Worm (Caenorhabditis elegans): ENCODE measurements around the gene srw-7.

srw-7 gene

DNA sequence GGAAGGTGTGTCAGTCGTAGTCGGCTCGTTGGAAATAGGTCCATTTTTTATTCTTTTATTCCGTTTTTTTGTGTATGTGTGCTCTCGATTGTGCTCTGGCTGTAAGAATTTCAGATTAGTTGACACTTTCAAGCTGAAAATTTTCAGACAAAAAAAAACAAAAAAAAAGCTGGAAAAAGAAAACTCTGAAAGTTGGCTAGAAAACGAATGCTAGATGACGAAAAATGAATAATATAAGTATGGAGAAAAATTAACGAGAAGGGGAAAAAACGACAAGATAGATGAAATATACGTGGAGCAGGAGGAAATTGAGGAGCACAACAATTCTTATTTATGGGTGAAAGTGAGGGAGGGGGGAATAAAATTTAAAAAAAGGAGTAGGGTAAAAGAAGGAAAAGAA lies 25.6 kb downstream of the srw-7 start, which contains the start of gene H10D18.5:
Gene H10D18.5 (minus strand): TSS at position 101 of the 400 bp plus-strand sequence.
- TF ChIP-seq flt-1 (GFP tag; IDR thresholded peaks at IDR 0.05) (no peak), ztf-29 (GFP tag; IDR thresholded peaks at IDR 0.05) (no peak), med-1 (GFP tag; optimal IDR thresholded peaks at IDR 0.05; ENCODE audit: insufficient read depth) (no peak)

DNA sequence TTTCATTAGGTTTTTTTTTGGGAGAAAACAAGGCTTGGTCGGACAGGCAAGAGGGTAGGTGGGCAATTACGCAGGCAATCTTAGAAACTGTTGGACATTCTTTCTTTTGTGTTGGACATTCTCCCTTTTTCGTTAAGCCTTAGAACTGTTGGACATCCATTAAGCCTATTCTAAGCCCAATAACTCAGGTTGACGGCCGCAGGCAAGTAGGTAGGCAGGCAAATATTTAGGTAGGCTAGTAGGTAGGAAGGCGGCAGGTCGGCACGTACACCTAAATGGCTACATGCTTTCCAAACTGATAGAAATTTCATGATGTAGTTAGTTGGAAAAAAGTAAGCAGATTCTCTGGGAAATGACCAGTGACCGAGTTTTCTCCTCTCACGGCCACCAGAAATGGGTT lies 26.0 kb downstream of the srw-7 start:
- TF ChIP-seq klf-2 (GFP tag; conservative IDR thresholded peaks at IDR 0.05) (no peak), ztf-29 (GFP tag; IDR thresholded peaks at IDR 0.05) (no peak), ztf-23 (GFP tag; IDR thresholded peaks at IDR 0.05) (no peak), tab-1 (GFP tag; IDR thresholded peaks at IDR 0.05) (no peak), T22C8.4 (GFP tag; IDR thresholded peaks at IDR 0.05) (no peak), cog-1 (tag; optimal IDR thresholded peaks at IDR 0.05) (no peak), med-1 (GFP tag; optimal IDR thresholded peaks at IDR 0.05; ENCODE audit: insufficient read depth) (no peak), ref-1 (GFP tag; conservative IDR thresholded peaks at IDR 0.05) (no peak), flt-1 (GFP tag; IDR thresholded peaks at IDR 0.05) (no peak)

DNA sequence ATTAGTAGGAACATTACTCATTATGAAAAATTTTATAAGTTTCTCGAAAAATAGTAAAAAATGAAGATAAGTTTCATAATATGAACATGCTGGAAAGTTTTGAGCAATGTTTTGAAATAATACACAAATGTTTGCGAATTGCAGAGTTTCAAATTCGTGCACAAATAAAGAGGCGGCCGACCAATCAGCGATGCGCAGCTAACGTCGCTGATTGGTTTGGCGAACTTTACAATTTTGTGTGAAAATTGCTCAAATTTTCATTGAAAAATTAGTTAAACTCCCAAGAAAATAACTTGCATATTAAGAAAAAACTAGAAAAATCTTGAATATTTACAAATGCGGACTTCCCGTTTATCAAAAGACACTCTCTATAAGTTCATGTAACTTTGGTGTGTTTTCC lies 26.6 kb downstream of the srw-7 start:
- TF ChIP-seq ztf-23 (GFP tag; IDR thresholded peaks at IDR 0.05): no peak
- no peak for TF ChIP-seq ztf-29 (GFP tag; IDR thresholded peaks at IDR 0.05)
- no peak for TF ChIP-seq ref-1 (GFP tag; conservative IDR thresholded peaks at IDR 0.05)
- TF ChIP-seq flt-1 (GFP tag; IDR thresholded peaks at IDR 0.05): no peak

DNA sequence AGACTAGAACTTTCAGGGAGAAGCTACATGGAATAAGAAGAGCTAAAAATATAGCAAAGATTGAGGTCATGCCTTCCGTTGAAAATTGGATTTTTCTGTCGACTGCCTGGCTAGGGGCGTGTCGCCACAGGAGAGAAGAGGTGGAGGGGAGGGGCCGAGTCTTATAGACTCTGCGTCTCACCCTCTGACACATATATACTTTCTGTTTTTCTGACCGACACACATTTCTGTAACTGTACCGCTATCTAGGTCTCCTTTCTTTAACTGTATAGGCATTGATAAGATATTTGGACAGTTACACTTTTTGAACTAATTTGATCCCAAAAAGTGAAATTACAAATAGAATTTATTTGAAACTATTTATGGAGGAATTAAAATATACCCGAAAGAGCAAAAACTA lies 35.4 kb downstream of the srw-7 start:
- TF ChIP-seq med-1 (GFP tag; optimal IDR thresholded peaks at IDR 0.05; ENCODE audit: insufficient read depth) (no peak), ztf-29 (GFP tag; IDR thresholded peaks at IDR 0.05) (no peak), cog-1 (tag; optimal IDR thresholded peaks at IDR 0.05) (no peak), ref-1 (GFP tag; conservative IDR thresholded peaks at IDR 0.05) (no peak), T22C8.4 (GFP tag; IDR thresholded peaks at IDR 0.05) (no peak), ztf-23 (GFP tag; IDR thresholded peaks at IDR 0.05) (no peak), tab-1 (GFP tag; IDR thresholded peaks at IDR 0.05) (no peak), flt-1 (GFP tag; IDR thresholded peaks at IDR 0.05) (no peak), klf-2 (GFP tag; conservative IDR thresholded peaks at IDR 0.05) (no peak)

DNA sequence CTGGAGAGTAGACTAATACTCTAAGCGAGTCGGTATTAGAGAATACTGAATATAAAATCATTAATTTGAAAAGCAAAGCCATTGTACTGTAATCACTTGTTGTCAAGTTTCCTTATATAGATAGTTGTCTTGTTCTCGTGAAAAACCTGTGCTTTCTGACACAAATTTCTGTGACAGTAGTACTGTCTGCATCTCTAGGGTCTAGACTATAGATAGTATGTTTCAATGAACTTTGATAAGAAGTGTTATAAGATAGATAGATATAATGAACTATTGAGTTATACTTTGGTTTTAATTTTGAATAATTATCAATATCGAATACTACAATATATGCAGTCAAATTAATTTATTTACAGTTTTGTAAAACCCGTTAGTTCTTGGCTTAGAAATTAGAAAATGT lies 37.9 kb downstream of the srw-7 start, which contains the start of gene ugt-32:
Gene ugt-32 (minus strand): TSS at position 82 of the 400 bp plus-strand sequence.
- no peak for TF ChIP-seq T22C8.4 (GFP tag; IDR thresholded peaks at IDR 0.05)
- TF ChIP-seq ztf-29 (GFP tag; IDR thresholded peaks at IDR 0.05): no peak
- no peak for TF ChIP-seq med-1 (GFP tag; optimal IDR thresholded peaks at IDR 0.05; ENCODE audit: insufficient read depth)
- no peak for TF ChIP-seq cog-1 (tag; optimal IDR thresholded peaks at IDR 0.05)
- no peak for TF ChIP-seq ztf-23 (GFP tag; IDR thresholded peaks at IDR 0.05)

DNA sequence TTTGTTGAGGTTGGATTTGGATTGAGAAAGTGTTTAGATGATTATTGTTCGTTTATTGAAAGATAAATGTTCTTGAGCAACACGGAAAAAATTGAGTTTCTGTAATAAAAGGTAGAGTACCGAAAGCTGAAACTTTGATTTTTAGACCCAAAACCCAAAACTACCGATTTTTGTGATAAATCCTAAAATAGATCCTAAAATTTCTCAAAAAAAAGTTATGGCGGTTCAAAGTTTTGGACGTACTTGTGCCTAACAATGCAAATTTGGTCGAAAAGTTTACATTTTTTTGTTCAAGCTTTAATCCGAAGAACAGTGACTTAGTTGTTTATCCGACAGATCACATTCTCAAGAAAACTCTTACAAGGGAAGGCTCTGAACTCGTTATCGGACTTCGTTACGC lies 41.2 kb downstream of the srw-7 start, which contains the start of gene nhr-185:
Gene nhr-185 (minus strand): TSS at position 101 of the 400 bp plus-strand sequence.
- TF ChIP-seq ztf-29 (GFP tag; IDR thresholded peaks at IDR 0.05) (no peak), med-1 (GFP tag; optimal IDR thresholded peaks at IDR 0.05; ENCODE audit: insufficient read depth) (no peak), T22C8.4 (GFP tag; IDR thresholded peaks at IDR 0.05) (no peak), tab-1 (GFP tag; IDR thresholded peaks at IDR 0.05) (no peak), klf-2 (GFP tag; conservative IDR thresholded peaks at IDR 0.05) (no peak), ref-1 (GFP tag; conservative IDR thresholded peaks at IDR 0.05) (no peak), cog-1 (tag; optimal IDR thresholded peaks at IDR 0.05) (no peak), ztf-23 (GFP tag; IDR thresholded peaks at IDR 0.05) (no peak), flt-1 (GFP tag; IDR thresholded peaks at IDR 0.05) (no peak)

DNA sequence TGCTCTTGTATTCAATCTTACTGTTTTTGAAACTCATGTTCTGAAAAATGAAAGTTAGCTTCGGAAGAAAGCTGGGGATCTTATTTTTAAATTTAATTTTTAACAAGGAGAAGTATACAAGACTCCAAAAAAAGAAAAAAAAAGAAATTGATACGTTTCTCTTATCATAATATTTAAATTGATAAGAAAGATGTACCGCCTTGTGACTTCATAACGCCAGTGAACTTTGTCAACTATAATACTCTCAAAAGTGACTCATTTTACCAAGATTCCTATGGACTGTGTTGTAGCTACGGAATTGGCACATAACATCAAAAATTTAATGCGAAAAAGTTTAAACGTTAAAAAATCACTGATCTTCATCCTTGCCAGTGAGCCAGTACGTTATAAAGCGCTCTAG lies 45.7 kb downstream of the srw-7 start:
- TF ChIP-seq cog-1 (tag; optimal IDR thresholded peaks at IDR 0.05) (no peak), ztf-29 (GFP tag; IDR thresholded peaks at IDR 0.05) (no peak), tab-1 (GFP tag; IDR thresholded peaks at IDR 0.05) (no peak), flt-1 (GFP tag; IDR thresholded peaks at IDR 0.05) (no peak)

DNA sequence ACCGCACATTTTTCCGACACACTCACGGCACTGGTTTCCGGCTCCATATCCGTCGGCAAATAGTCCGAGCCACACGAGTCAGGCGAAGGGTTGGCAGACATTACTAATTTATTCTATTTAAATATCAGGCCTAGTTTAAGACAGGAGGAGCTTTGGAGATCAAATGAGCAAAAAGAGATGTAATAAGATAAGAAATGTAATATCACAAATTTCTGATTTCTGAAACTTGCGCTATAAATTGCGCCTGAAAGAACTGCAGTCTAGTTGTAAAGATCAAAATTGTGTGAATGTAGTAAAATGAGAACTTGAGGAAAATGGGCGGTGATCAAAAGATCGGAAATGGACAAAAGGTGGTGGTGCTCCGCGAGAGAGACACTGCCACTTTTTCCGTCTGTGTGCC lies 48.8 kb downstream of the srw-7 start, which contains the start of gene nhr-186:
Gene nhr-186 (minus strand): TSS at position 101 of the 400 bp plus-strand sequence.
- TF ChIP-seq ref-1 (GFP tag; conservative IDR thresholded peaks at IDR 0.05) (no peak), ztf-23 (GFP tag; IDR thresholded peaks at IDR 0.05) (no peak), cog-1 (tag; optimal IDR thresholded peaks at IDR 0.05) (no peak), med-1 (GFP tag; optimal IDR thresholded peaks at IDR 0.05; ENCODE audit: insufficient read depth) (no peak), tab-1 (GFP tag; IDR thresholded peaks at IDR 0.05) (no peak), klf-2 (GFP tag; conservative IDR thresholded peaks at IDR 0.05) (no peak), flt-1 (GFP tag; IDR thresholded peaks at IDR 0.05) (no peak), ztf-29 (GFP tag; IDR thresholded peaks at IDR 0.05) (no peak)

DNA sequence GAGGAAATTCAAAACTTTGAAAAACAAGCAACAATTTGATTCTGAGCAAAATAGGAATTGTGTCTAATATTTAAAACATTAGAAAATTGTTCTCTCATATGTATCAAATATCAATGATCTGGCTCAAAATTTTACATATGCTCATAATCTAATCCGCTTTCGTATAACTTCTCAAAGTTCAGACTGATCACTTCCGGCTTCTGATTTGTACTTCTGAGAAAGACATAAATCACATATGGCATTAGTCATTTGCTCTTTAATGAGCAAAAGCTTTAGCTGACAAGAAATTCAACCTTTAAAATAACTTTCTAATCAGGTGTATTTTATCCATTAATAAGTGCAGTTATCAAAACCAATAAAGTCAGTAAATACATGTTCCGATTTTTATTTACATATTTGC lies 49.9 kb downstream of the srw-7 start:
- TF ChIP-seq ztf-23 (GFP tag; IDR thresholded peaks at IDR 0.05) (no peak), ztf-29 (GFP tag; IDR thresholded peaks at IDR 0.05) (no peak), med-1 (GFP tag; optimal IDR thresholded peaks at IDR 0.05; ENCODE audit: insufficient read depth) (no peak), flt-1 (GFP tag; IDR thresholded peaks at IDR 0.05) (no peak), klf-2 (GFP tag; conservative IDR thresholded peaks at IDR 0.05) (no peak), tab-1 (GFP tag; IDR thresholded peaks at IDR 0.05) (no peak), ref-1 (GFP tag; conservative IDR thresholded peaks at IDR 0.05) (no peak)

Data from whole organism, midembryonic.